Worm (Caenorhabditis elegans): ENCODE measurements around the gene C02B10.4.
"Not testable (repeated sequence)": the region's sequence is repeated elsewhere in the genome, so short reads cannot be mapped to it uniquely, and the experiment has no call there.

C02B10.4 gene

DNA sequence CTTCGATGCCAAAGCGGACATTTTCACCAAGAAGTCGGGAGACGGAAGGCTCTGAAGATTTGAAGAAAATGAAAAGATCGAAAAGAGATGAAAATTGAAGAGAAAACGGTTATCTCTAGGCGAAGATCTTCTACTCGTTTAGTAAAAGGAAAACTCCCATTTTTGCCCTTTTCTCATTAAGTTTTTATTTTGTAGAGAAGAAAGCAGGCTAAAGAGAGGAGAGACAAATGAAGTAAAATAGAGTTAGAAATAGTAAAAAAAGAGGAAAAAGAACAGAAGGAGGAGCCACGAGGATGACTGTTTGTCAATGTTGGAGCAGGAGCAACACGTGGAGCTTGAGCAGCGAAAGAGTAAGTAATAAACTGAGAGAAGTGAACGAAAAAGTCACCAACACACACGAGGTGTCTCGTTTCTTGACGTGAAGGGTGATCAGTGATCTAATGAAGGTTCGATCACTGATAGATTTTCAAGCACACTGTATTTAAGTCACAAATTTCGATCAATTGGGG lies 2.5 kb upstream of the C02B10.4 start, which contains the start of gene ivd-1:
TSS of gene ivd-1 (minus strand) at position 51 of the 509 bp plus-strand sequence.
- TF ChIP-seq pqm-1 (tag; optimal IDR thresholded peaks at IDR 0.05) (peak; percentile 21), set-16 (GFP tag; IDR thresholded peaks at IDR 0.05) (no peak), mxl-3 (GFP tag; optimal IDR thresholded peaks at IDR 0.05) (peak; percentile 75), lim-7 (GFP tag; IDR thresholded peaks at IDR 0.05) (no peak), dve-1 (tag; optimal IDR thresholded peaks at IDR 0.05; ENCODE audit: insufficient read depth) (peak; percentile 75), lsy-2 (tag; optimal IDR thresholded peaks at IDR 0.05) (peak in 1 of 2 experiments; percentile 48), dmd-6 (GFP tag; IDR thresholded peaks at IDR 0.05) (peak; percentile 83), nhr-77 (tag; optimal IDR thresholded peaks at IDR 0.05) (no peak), mes-2 (tag; optimal IDR thresholded peaks at IDR 0.05; ENCODE audit: poor library complexity, severe bottlenecking) (peak; percentile 38), snpc-1.2 (GFP tag; IDR thresholded peaks at IDR 0.05) (0 out of 2 replicates have a peak, but pooled peaks have one; percentile 14), unc-62 (GFP tag; optimal IDR thresholded peaks at IDR 0.05 in 1 of 2) (peak in 1 of 2 experiments; percentile 68), unc-62 (tag; optimal IDR thresholded peaks at IDR 0.05) (no peak), aha-1 (tag) (peak; percentile 46), Y5F2A.4 (GFP tag; optimal IDR thresholded peaks at IDR 0.05) (no peak), hlh-30 (tag; optimal IDR thresholded peaks at IDR 0.05; ENCODE audit: insufficient read depth) (peak; percentile 88), daf-16 (GFP tag; optimal IDR thresholded peaks at IDR 0.05) (no peak), daf-16 (tag; optimal IDR thresholded peaks at IDR 0.05) (peak; percentile 60), nhr-48 (tag; optimal IDR thresholded peaks at IDR 0.05) (peak; percentile 29), mep-1 (tag; optimal IDR thresholded peaks at IDR 0.05) (peak; percentile 50), mdl-1 (tag; optimal IDR thresholded peaks at IDR 0.05) (peak in 1 of 2 experiments; percentile 77), lin-29 (GFP tag; IDR thresholded peaks at IDR 0.05) (no peak), hlh-11 (tag; optimal IDR thresholded peaks at IDR 0.05) (peak; percentile 77)

DNA sequence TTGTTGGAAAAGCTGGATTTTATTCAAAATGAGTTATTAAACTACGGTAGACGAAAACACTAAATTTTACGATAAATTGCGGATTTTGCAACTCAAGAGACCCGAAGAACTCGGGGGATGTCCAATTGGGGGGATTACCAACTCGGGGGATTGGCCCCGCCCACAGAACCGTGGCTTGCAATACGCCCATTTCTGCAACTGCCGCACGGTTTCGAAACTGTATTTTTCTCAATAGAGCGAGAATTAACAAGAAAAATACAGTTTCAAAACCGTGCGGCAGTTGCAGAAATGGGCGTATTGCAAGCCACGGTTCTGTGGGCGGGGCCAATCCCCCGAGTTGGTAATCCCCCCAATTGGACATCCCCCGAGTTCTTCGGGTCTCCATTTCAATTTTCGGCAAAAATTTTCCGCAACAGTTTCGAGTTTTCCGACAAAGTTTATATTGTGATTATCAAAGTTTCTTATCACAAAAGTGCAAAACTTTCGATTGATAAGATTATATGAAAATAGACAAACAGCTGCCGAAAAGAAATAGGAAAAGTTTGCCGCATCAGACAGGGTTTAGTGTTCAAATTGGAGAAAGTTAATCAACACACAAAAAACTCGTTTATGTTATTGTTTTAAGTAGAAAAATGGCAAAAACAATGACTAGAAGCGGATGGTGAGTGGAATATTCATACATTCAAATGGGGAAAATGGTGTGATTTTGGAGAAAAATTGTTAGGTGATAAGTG lies 1.4 kb upstream of the C02B10.4 start:
- TF ChIP-seq mep-1 (tag; optimal IDR thresholded peaks at IDR 0.05) (peak; percentile 12), lin-38 (GFP tag; IDR thresholded peaks at IDR 0.05) (peak; percentile 76), arid-1 (GFP tag; conservative IDR thresholded peaks at IDR 0.05) (peak; percentile 34; the same call in 1 of the 2 replicates), aha-1 (tag) (peak; percentile 30), duxl-1 (tag; optimal IDR thresholded peaks at IDR 0.05; ENCODE audit: poor library complexity) (peak; percentile 30), snpc-1.2 (GFP tag; IDR thresholded peaks at IDR 0.05) (peak; percentile 86), pqm-1 (tag; optimal IDR thresholded peaks at IDR 0.05) (peak; percentile 62), mes-2 (tag; optimal IDR thresholded peaks at IDR 0.05; ENCODE audit: poor library complexity, severe bottlenecking) (peak; percentile 46), dve-1 (tag; optimal IDR thresholded peaks at IDR 0.05; ENCODE audit: insufficient read depth) (peak; percentile 30), hlh-11 (tag; optimal IDR thresholded peaks at IDR 0.05) (peak; percentile 57), nhr-28 (tag; optimal IDR thresholded peaks at IDR 0.05) (peak; percentile 21), daf-16 (tag; optimal IDR thresholded peaks at IDR 0.05) (peak; percentile 66), dmd-6 (GFP tag; IDR thresholded peaks at IDR 0.05) (peak; percentile 27; the same call in 1 of the 2 replicates), lsy-2 (tag; optimal IDR thresholded peaks at IDR 0.05) (peak in 1 of 2 experiments; percentile 78), egl-43 (GFP tag; IDR thresholded peaks at IDR 0.05) (peak; percentile 9; the same call in 1 of the 2 replicates), hmg-1.1 (GFP tag; IDR thresholded peaks at IDR 0.05) (0 out of 2 replicates have a peak, but pooled peaks have one; percentile 29)
- not testable (repeated sequence) for TF ChIP-seq daf-16 (GFP tag; optimal IDR thresholded peaks at IDR 0.05)

DNA sequence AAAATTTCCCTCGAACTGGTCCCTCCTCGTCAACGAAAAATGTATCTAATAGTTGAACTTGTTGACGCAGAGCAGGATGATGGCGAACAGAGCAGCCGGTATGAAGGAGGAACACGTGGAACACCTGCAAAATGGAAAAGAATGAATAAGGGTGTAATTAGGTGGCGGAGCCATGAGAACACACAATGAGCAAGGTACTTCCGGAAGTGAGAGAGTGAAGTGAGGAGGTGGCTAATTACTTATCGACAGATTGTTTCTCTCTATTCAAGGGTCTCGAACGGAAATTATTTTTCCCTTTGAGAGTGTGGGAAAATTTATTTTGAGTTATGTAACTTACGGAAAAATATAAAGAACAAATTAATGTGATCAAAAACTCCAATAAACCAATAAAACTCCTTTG lies 2.1 kb downstream of the C02B10.4 start:
- TF ChIP-seq aha-1 (tag), result peak; percentile 94
- TF ChIP-seq mdt-29 (GFP tag; IDR thresholded peaks at IDR 0.05), result no peak

DNA sequence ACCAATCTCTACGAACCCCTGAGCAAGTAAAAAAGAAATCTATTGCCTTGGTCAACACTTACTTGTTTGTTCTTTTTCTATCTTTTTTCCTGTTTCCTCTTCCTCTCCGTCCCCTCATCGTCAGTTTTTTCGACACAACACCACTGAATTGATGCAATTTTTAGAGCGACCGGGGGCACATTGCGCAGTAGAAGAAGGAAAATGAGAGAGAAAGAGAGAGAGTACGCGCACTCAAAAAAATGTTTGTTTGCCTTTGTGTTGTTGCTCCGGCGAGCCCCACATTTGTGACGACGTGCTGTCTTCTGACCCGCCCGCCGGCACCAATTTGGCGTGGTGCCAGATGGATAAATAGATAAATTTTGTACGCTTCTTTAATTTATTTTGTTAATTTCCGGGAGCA lies 8.8 kb downstream of the C02B10.4 start:
- TF ChIP-seq ceh-32 (tag; optimal IDR thresholded peaks at IDR 0.05; ENCODE audit: poor library complexity) (no peak), ceh-28 (tag; optimal IDR thresholded peaks at IDR 0.05) (no peak), spr-3 (GFP tag; optimal IDR thresholded peaks at IDR 0.05) (no peak), egl-27 (tag; optimal IDR thresholded peaks at IDR 0.05) (no peak), mes-2 (tag; optimal IDR thresholded peaks at IDR 0.05; ENCODE audit: poor library complexity, severe bottlenecking) (no peak), hlh-30 (tag; optimal IDR thresholded peaks at IDR 0.05; ENCODE audit: insufficient read depth) (no peak), lim-7 (GFP tag; IDR thresholded peaks at IDR 0.05) (no peak), unc-130 (GFP tag; optimal IDR thresholded peaks at IDR 0.05) (no peak), R02D3.7 (tag; optimal IDR thresholded peaks at IDR 0.05) (no peak), ZK546.5 (tag; optimal IDR thresholded peaks at IDR 0.05) (no peak), dve-1 (tag; optimal IDR thresholded peaks at IDR 0.05; ENCODE audit: insufficient read depth) (no peak), mdl-1 (tag; optimal IDR thresholded peaks at IDR 0.05) (no peak), lin-15B (tag; optimal IDR thresholded peaks at IDR 0.05) (no peak), zfp-2 (tag; optimal IDR thresholded peaks at IDR 0.05) (no peak), madf-5 (GFP tag; IDR thresholded peaks at IDR 0.05) (no peak), lsy-2 (tag; optimal IDR thresholded peaks at IDR 0.05) (peak in 1 of 2 experiments; percentile 38), daf-8 (GFP tag; IDR thresholded peaks at IDR 0.05) (no peak), zip-11 (GFP tag; IDR thresholded peaks at IDR 0.05) (no peak), nhr-28 (tag; optimal IDR thresholded peaks at IDR 0.05) (no peak)
